Fruit fly (Drosophila melanogaster) whole organism, embryonic: ENCODE data around the gene CycG.

Experiments
- Adf1 ChIP-seq: fragments of 200-800 bp; sonication (Bioruptor generic); IDR thresholded peaks from 2 replicates; pipeline ENCODE4 v1.3.6; 2022; ENCODE audit warnings: missing biosample characterization, missing genetic modification characterization
- Atf6 ChIP-seq: fragments of 200-800 bp; sonication (Bioruptor generic); IDR thresholded peaks from 2 replicates; pipeline ENCODE4 v1.3.6; 2022; ENCODE audit warnings: missing biosample characterization, missing genetic modification characterization
- B-H1 ChIP-seq: fragments of 200-800 bp; sonication (Bioruptor generic); IDR thresholded peaks from 3 replicates; pipeline ENCODE4 v1.3.6; 2022; ENCODE audit warnings: missing biosample characterization, missing genetic modification characterization
- Blimp-1 ChIP-seq: fragments of 200-800 bp; sonication (Bioruptor generic); optimal IDR thresholded peaks from 3 replicates; lab custom pipeline; 2018; ENCODE audit warnings: missing biosample characterization, missing genetic modification characterization, mild to moderate bottlenecking, moderate library complexity, missing genetic modification reagents
- CG10565 ChIP-seq: fragments of 200-800 bp; sonication (Bioruptor generic); optimal IDR thresholded peaks from 3 replicates; lab custom pipeline; 2016; ENCODE audit warnings: missing biosample characterization, mild to moderate bottlenecking, missing genetic modification characterization
- CG10654 ChIP-seq: fragments of 200-800 bp; sonication (Bioruptor generic); optimal IDR thresholded peaks from 2 replicates; lab custom pipeline; 2016; ENCODE audit warnings: missing biosample characterization, missing genetic modification characterization
- CG12104 ChIP-seq: fragments of 200-800 bp; sonication (Bioruptor generic); optimal IDR thresholded peaks from 3 replicates; lab custom pipeline; 2016; ENCODE audit warnings: missing biosample characterization, missing genetic modification characterization
- CG12155 ChIP-seq: fragments of 200-800 bp; sonication (Bioruptor generic); optimal IDR thresholded peaks from 3 replicates; lab custom pipeline; 2016; ENCODE audit warnings: missing biosample characterization, missing genetic modification characterization
- CG12236 ChIP-seq: fragments of 200-800 bp; sonication (Bioruptor generic); optimal IDR thresholded peaks from 2 replicates; lab custom pipeline; 2016; ENCODE audit warnings: missing biosample characterization, missing genetic modification characterization
- CG15269 ChIP-seq: fragments of 200-800 bp; sonication (Bioruptor generic); optimal IDR thresholded peaks from 2 replicates; lab custom pipeline; 2018; ENCODE audit warnings: missing biosample characterization, mild to moderate bottlenecking, missing genetic modification characterization, moderate library complexity
- CG15479 ChIP-seq: fragments of 200-800 bp; sonication (Bioruptor generic); optimal IDR thresholded peaks from 3 replicates; lab custom pipeline; 2019; ENCODE audit warnings: missing biosample characterization, mild to moderate bottlenecking, missing genetic modification characterization, moderate library complexity
- CG1602 ChIP-seq: fragments of 200-800 bp; sonication (Bioruptor generic); optimal IDR thresholded peaks from 3 replicates; lab custom pipeline; 2016; ENCODE audit warnings: missing biosample characterization, missing genetic modification characterization
- CG16815 ChIP-seq: fragments of 200-800 bp; sonication (Bioruptor generic); optimal IDR thresholded peaks from 3 replicates; lab custom pipeline; 2017; ENCODE audit warnings: missing biosample characterization, mild to moderate bottlenecking, missing genetic modification characterization
- CG17568 ChIP-seq: fragments of 200-800 bp; sonication (Bioruptor generic); optimal IDR thresholded peaks from 2 replicates; lab custom pipeline; 2018; ENCODE audit warnings: missing biosample characterization, mild to moderate bottlenecking, missing genetic modification characterization, moderate library complexity
- CG1792 ChIP-seq: fragments of 200-800 bp; sonication (Bioruptor generic); optimal IDR thresholded peaks from 2 replicates; lab custom pipeline; 2016; ENCODE audit warnings: missing biosample characterization, missing genetic modification characterization
- CG18476 ChIP-seq: fragments of 200-800 bp; sonication (Bioruptor generic); optimal IDR thresholded peaks from 2 replicates; lab custom pipeline; 2016; ENCODE audit warnings: missing biosample characterization, mild to moderate bottlenecking, missing genetic modification characterization
- CG2678 ChIP-seq: fragments of 200-800 bp; sonication (Bioruptor generic); optimal IDR thresholded peaks from 3 replicates; lab custom pipeline; 2019; ENCODE audit warnings: missing biosample characterization, mild to moderate bottlenecking, missing genetic modification characterization, moderate library complexity
- CG3281 ChIP-seq: fragments of 200-800 bp; sonication (Bioruptor generic); optimal IDR thresholded peaks from 3 replicates; lab custom pipeline; 2017; ENCODE audit warnings: missing biosample characterization, mild to moderate bottlenecking, missing genetic modification characterization
- CG4820 ChIP-seq: fragments of 200-800 bp; sonication (Bioruptor generic); optimal IDR thresholded peaks from 3 replicates; lab custom pipeline; 2016; ENCODE audit warnings: missing biosample characterization, missing genetic modification characterization
- CG6683 ChIP-seq: fragments of 200-800 bp; sonication (Bioruptor generic); optimal IDR thresholded peaks from 2 replicates; lab custom pipeline; 2017; ENCODE audit warnings: missing biosample characterization, mild to moderate bottlenecking, missing genetic modification characterization, missing genetic modification reagents
- CG7357 ChIP-seq: fragments of 200-800 bp; sonication (Bioruptor generic); IDR thresholded peaks from 3 replicates; pipeline ENCODE4 v1.3.6; 2022; ENCODE audit warnings: missing biosample characterization, missing genetic modification characterization
- CG9876 ChIP-seq: fragments of 200-800 bp; sonication (Bioruptor generic); optimal IDR thresholded peaks from 2 replicates; lab custom pipeline; 2016; ENCODE audit warnings: missing biosample characterization, missing genetic modification characterization
- CHES-1-like ChIP-seq: fragments of 200-800 bp; sonication (Bioruptor generic); optimal IDR thresholded peaks from 2 replicates; lab custom pipeline; 2016; ENCODE audit warnings: missing biosample characterization, missing genetic modification characterization
- Camta ChIP-seq: fragments of 200-800 bp; sonication (Bioruptor generic); optimal IDR thresholded peaks from 2 replicates; lab custom pipeline; 2016; ENCODE audit warnings: missing biosample characterization, missing genetic modification characterization
- CoRest ChIP-seq: fragments of 200-800 bp; sonication (Bioruptor generic); optimal IDR thresholded peaks from 3 replicates; lab custom pipeline; 2018; ENCODE audit warnings: missing biosample characterization, mild to moderate bottlenecking, missing genetic modification characterization, moderate library complexity
- Drgx ChIP-seq: fragments of 200-800 bp; sonication (Bioruptor generic); IDR thresholded peaks from 2 replicates; pipeline ENCODE4 v1.3.6; 2022; ENCODE audit warnings: missing biosample characterization, missing genetic modification characterization
- E2f1 ChIP-seq: fragments of 200-800 bp; sonication (Bioruptor generic); IDR thresholded peaks from 2 replicates; pipeline ENCODE4 v1.3.6; 2022; ENCODE audit warnings: missing biosample characterization, missing genetic modification characterization
- HLH3B ChIP-seq: fragments of 200-800 bp; sonication (Bioruptor generic); IDR thresholded peaks from 2 replicates; pipeline ENCODE4 v1.3.6; 2022; ENCODE audit warnings: missing biosample characterization, missing genetic modification characterization
- Hand ChIP-seq: fragments of 200-800 bp; sonication (Bioruptor generic); optimal IDR thresholded peaks from 2 replicates; lab custom pipeline; 2017; ENCODE audit warnings: mild to moderate bottlenecking, missing biosample characterization, missing genetic modification reagents, missing genetic modification characterization
- Myb ChIP-seq: fragments of 200-800 bp; sonication (Bioruptor generic); optimal IDR thresholded peaks from 2 replicates; lab custom pipeline; 2016; ENCODE audit warnings: missing biosample characterization, missing genetic modification characterization
- Oaz ChIP-seq: fragments of 200-800 bp; sonication (Bioruptor generic); IDR thresholded peaks from 2 replicates; pipeline ENCODE4 v1.3.6; 2022; ENCODE audit warnings: missing biosample characterization, missing genetic modification characterization
- Rfx ChIP-seq: fragments of 200-800 bp; sonication (Bioruptor generic); IDR thresholded peaks from 2 replicates; pipeline ENCODE4 v1.3.6; 2022; ENCODE audit warnings: missing biosample characterization, missing genetic modification characterization
- Sin3A ChIP-seq: fragments of >200 bp; optimal IDR thresholded peaks from 2 replicates; lab custom pipeline; 2018
- Tbp ChIP-seq: fragments of >200 bp; optimal IDR thresholded peaks from 2 replicates; lab custom pipeline; 2018; ENCODE audit warnings: missing biosample characterization, missing genetic modification characterization
- dimm ChIP-seq: fragments of 200-800 bp; sonication (Bioruptor generic); IDR thresholded peaks from 2 replicates; pipeline ENCODE4 v1.3.6; 2022; ENCODE audit warnings: missing biosample characterization, missing genetic modification characterization
- dmrt99B ChIP-seq: fragments of 200-800 bp; sonication (Bioruptor generic); optimal IDR thresholded peaks from 2 replicates; lab custom pipeline; 2018; ENCODE audit warnings: missing biosample characterization, mild to moderate bottlenecking, missing genetic modification characterization, moderate library complexity
- ems ChIP-seq: fragments of 200-800 bp; sonication (Bioruptor generic); optimal IDR thresholded peaks from 3 replicates; lab custom pipeline; 2016; ENCODE audit warnings: missing biosample characterization, missing genetic modification characterization
- ewg ChIP-seq: fragments of 200-800 bp; sonication (Bioruptor generic); optimal IDR thresholded peaks from 3 replicates; lab custom pipeline; 2017; ENCODE audit warnings: mild to moderate bottlenecking, missing biosample characterization, missing genetic modification reagents, missing genetic modification characterization
- fd102C ChIP-seq: fragments of 200-800 bp; sonication (Bioruptor generic); optimal IDR thresholded peaks from 2 replicates; lab custom pipeline; 2018; ENCODE audit warnings: missing biosample characterization, mild to moderate bottlenecking, missing genetic modification characterization, moderate library complexity
- grau ChIP-seq: fragments of 200-800 bp; optimal IDR thresholded peaks from 3 replicates; lab custom pipeline; 2019; ENCODE audit warnings: missing biosample characterization, mild to moderate bottlenecking, missing genetic modification characterization, moderate library complexity
- grn ChIP-seq: fragments of 200-800 bp; sonication (Bioruptor generic); optimal IDR thresholded peaks from 3 replicates; lab custom pipeline; 2017; ENCODE audit warnings: missing biosample characterization, missing genetic modification characterization
- her ChIP-seq: fragments of 200-800 bp; sonication (Bioruptor generic); optimal IDR thresholded peaks from 2 replicates; lab custom pipeline; 2016; ENCODE audit warnings: missing biosample characterization, missing genetic modification characterization
- hkb ChIP-seq, 2 experiments: fragments of 200-800 bp in 1 of 2; fragments of >200 bp in 1 of 2; sonication (Bioruptor generic) in 1 of 2; IDR thresholded peaks in 1 of 2; optimal IDR thresholded peaks in 1 of 2; 2 replicates each; pipeline versions ENCODE4 v1.3.6 to Lab custom; 2017 to 2022; ENCODE audit warnings: missing biosample characterization in 1 of 2, missing genetic modification characterization in 1 of 2
- klu ChIP-seq: fragments of 200-800 bp; sonication (Bioruptor generic); IDR thresholded peaks from 2 replicates; pipeline ENCODE4 v1.3.6; 2022; ENCODE audit warnings: missing biosample characterization, missing genetic modification characterization
- lmd ChIP-seq: fragments of 200-800 bp; sonication (Bioruptor generic); IDR thresholded peaks from 2 replicates; pipeline ENCODE4 v1.3.6; 2022; ENCODE audit warnings: missing biosample characterization, missing genetic modification characterization
- mirr ChIP-seq: fragments of 200-800 bp; sonication (Bioruptor generic); optimal IDR thresholded peaks from 3 replicates; lab custom pipeline; 2018; ENCODE audit warnings: missing biosample characterization, mild to moderate bottlenecking, missing genetic modification characterization
- row ChIP-seq: fragments of 200-800 bp; sonication (Bioruptor generic); IDR thresholded peaks from 3 replicates; pipeline ENCODE4 v1.3.6; 2022; ENCODE audit warnings: missing biosample characterization, missing genetic modification characterization
- sima ChIP-seq: fragments of 200-800 bp; sonication (Bioruptor generic); optimal IDR thresholded peaks from 2 replicates; lab custom pipeline; 2016; ENCODE audit warnings: missing biosample characterization, missing genetic modification characterization
- sisA ChIP-seq: fragments of 200-800 bp; sonication (Bioruptor generic); IDR thresholded peaks from 2 replicates; pipeline ENCODE4 v1.3.6; 2022; ENCODE audit warnings: missing biosample characterization, missing genetic modification characterization
- slbo ChIP-seq: fragments of 200-800 bp; sonication (Bioruptor generic); IDR thresholded peaks from 2 replicates; pipeline ENCODE4 v1.3.6; 2022; ENCODE audit warnings: missing biosample characterization, missing genetic modification characterization
- tx ChIP-seq: fragments of 200-800 bp; sonication (Bioruptor generic); optimal IDR thresholded peaks from 2 replicates; lab custom pipeline; 2016; ENCODE audit warnings: missing biosample characterization, missing genetic modification characterization
- vfl ChIP-seq: fragments of 200-800 bp; sonication (Bioruptor generic); optimal IDR thresholded peaks from 2 replicates; lab custom pipeline; 2016; ENCODE audit warnings: missing biosample characterization, missing genetic modification characterization

The CycG gene

dm6 chr3R:31636501-31636900 is 24.0 kb upstream of the CycG start (continued):
- TF ChIP-seq Tbp (GFP tag; lab: Kevin White, UChicago) (no peak), mirr (no peak), Sin3A (no peak), her (GFP tag; lab: Kevin White, UChicago) (no peak), CG12155 (GFP tag; lab: Kevin White, UChicago) (peak; percentile 9), Camta (no peak), CG4820 (GFP tag; lab: Kevin White, UChicago) (peak; percentile 6), Atf6 (GFP tag; lab: Robert Waterston, UW) (peak; percentile 36; the same call in 1 of the 2 replicates), CG10654 (GFP tag; lab: Kevin White, UChicago) (no peak), ems (no peak), CG3281 (peak; percentile 56), CG7357 (GFP tag; lab: Robert Waterston, UW) (no peak), CG1792 (GFP tag; lab: Kevin White, UChicago) (peak; percentile 29), klu (GFP tag; lab: Robert Waterston, UW) (no peak), CG18476 (GFP tag; lab: Kevin White, UChicago) (no peak), sima (GFP tag; lab: Kevin White, UChicago) (no peak), Oaz (GFP tag; lab: Robert Waterston, UW) (0 out of 2 replicates have a peak, but pooled peaks have one; percentile 24), ewg (GFP tag; lab: Kevin White, UChicago) (peak; percentile 3), slbo (GFP tag; lab: Robert Waterston, UW) (peak; percentile 72), CG2678 (tag; lab: Kevin White, UChicago) (peak; percentile 53), CG15269 (peak; percentile 50), CG17568 (GFP tag; lab: Kevin White, UChicago) (no peak), CG6683 (no peak), CG15479 (GFP tag; lab: Kevin White, UChicago) (no peak), CG16815 (GFP tag; lab: Kevin White, UChicago) (peak; percentile 14), lmd (GFP tag; lab: Robert Waterston, UW) (peak; percentile 33; the same call in 1 of the 2 replicates), CG9876 (peak; percentile 21), E2f1 (0 out of 2 replicates have a peak, but pooled peaks have one; percentile 21), vfl (GFP tag; lab: Kevin White, UChicago) (peak; percentile 6), Adf1 (GFP tag; lab: Robert Waterston, UW) (no peak; the same call in 1 of the 2 replicates), sisA (GFP tag; lab: Robert Waterston, UW) (0 out of 2 replicates have a peak, but pooled peaks have one; percentile 52), CoRest (tag; lab: Kevin White, UChicago) (peak; percentile 37), row (GFP tag; lab: Robert Waterston, UW) (peak; percentile 68), Myb (GFP tag; lab: Kevin White, UChicago) (peak; percentile 15), Drgx (GFP tag; lab: Robert Waterston, UW) (no peak), hkb (optimal IDR thresholded peaks at IDR 0.05; lab: Kevin White, UChicago) (no peak), hkb (GFP tag; IDR thresholded peaks at IDR 0.05; lab: Robert Waterston, UW) (peak; percentile 45), HLH3B (GFP tag; lab: Robert Waterston, UW) (peak; percentile 35; the same call in 1 of the 2 replicates), CHES-1-like (no peak), dimm (GFP tag; lab: Robert Waterston, UW) (no peak), dmrt99B (tag; lab: Kevin White, UChicago) (peak; percentile 32), Rfx (GFP tag; lab: Robert Waterston, UW) (peak; percentile 42), fd102C (GFP tag; lab: Kevin White, UChicago) (no peak), B-H1 (GFP tag; lab: Robert Waterston, UW) (no peak), Blimp-1 (no peak), CG12236 (GFP tag; lab: Kevin White, UChicago) (no peak), grau (tag; lab: Kevin White, UChicago) (peak; percentile 51), CG1602 (no peak), CG10565 (GFP tag; lab: Kevin White, UChicago) (no peak), tx (peak; percentile 2), grn (GFP tag; lab: Kevin White, UChicago) (no peak), CG12104 (GFP tag; lab: Kevin White, UChicago) (no peak), Hand (GFP tag; lab: Kevin White, UChicago) (peak; percentile 69)
